Worm (Caenorhabditis elegans) whole organism, L1 larva: ENCODE results near the gene gen-1.

Experiments
- C04F5.9 ChIP-seq: sonication (generic microtip); optimal IDR thresholded peaks from 2 replicates; lab custom pipeline; 2016; ENCODE audit warnings: missing genetic modification characterization, missing compliant biosample characterization
- alr-1 ChIP-seq: fragments of 200-800 bp; sonication (Bioruptor generic); optimal IDR thresholded peaks from 2 replicates; lab custom pipeline; 2018; ENCODE audit warnings: borderline replicate concordance, mild to moderate bottlenecking, missing genetic modification characterization, missing compliant biosample characterization
- aly-2 ChIP-seq: fragments of 150-350 bp; optimal IDR thresholded peaks from 2 replicates; lab custom pipeline; 2014; ENCODE audit warnings: missing biosample characterization, missing genetic modification characterization
- blmp-1 ChIP-seq: fragments of 150-350 bp; optimal IDR thresholded peaks from 2 replicates; lab custom pipeline; 2014; ENCODE audit warnings: missing biosample characterization, missing genetic modification characterization
- ceh-88 ChIP-seq: fragments of 200-800 bp; sonication (Bioruptor generic); IDR thresholded peaks from 2 replicates; pipeline ENCODE4 v1.3.6; 2022; ENCODE audit warnings: missing genetic modification characterization, missing compliant biosample characterization
- dpl-1 ChIP-seq, 3 experiments: fragments of 150-350 bp in 2 of 3; sonication (generic microtip) in 1 of 3; optimal IDR thresholded peaks; 2 replicates each; lab custom pipeline; 2014 to 2017; ENCODE audit warnings: missing biosample characterization in 3 of 3, missing genetic modification characterization in 3 of 3, missing genetic modification reagents in 3 of 3
- egl-27 ChIP-seq, 2 experiments: fragments of 150-350 bp in 1 of 2; sonication (generic microtip); optimal IDR thresholded peaks; 3 replicates each; lab custom pipeline; 2017 to 2018; ENCODE audit warnings: missing biosample characterization in 2 of 2, missing genetic modification characterization in 2 of 2, missing genetic modification reagents in 2 of 2
- elt-3 ChIP-seq, 6 experiments: fragments of 150-350 bp in 1 of 6; sonication (generic microtip); optimal IDR thresholded peaks; 2 replicates each; lab custom pipeline; 2017 to 2018; ENCODE audit warnings: missing biosample characterization in 6 of 6, missing genetic modification characterization in 6 of 6, inconsistent platforms in 1 of 6
- fkh-8 ChIP-seq: sonication (generic microtip); optimal IDR thresholded peaks from 2 replicates; lab custom pipeline; 2016; ENCODE audit warnings: mild to moderate bottlenecking, missing genetic modification characterization, missing compliant biosample characterization
- fos-1 ChIP-seq: fragments of 150-350 bp; optimal IDR thresholded peaks from 2 replicates; lab custom pipeline; 2014; ENCODE audit warnings: missing biosample characterization, missing genetic modification characterization
- grh-1 ChIP-seq: fragments of 200-800 bp; sonication (Bioruptor generic); IDR thresholded peaks from 2 replicates; pipeline ENCODE4 v1.3.6; 2022; ENCODE audit warnings: missing genetic modification reagents, missing genetic modification characterization, missing compliant biosample characterization
- hlh-4 ChIP-seq: sonication (generic microtip); optimal IDR thresholded peaks from 2 replicates; lab custom pipeline; 2016; ENCODE audit warnings: mild to moderate bottlenecking, missing genetic modification characterization, missing compliant biosample characterization
- jun-1 ChIP-seq: fragments of 150-350 bp; optimal IDR thresholded peaks from 2 replicates; lab custom pipeline; 2014; ENCODE audit warnings: missing biosample characterization, missing genetic modification reagents, missing genetic modification characterization
- lin-35 ChIP-seq, 2 experiments: fragments of 150-350 bp; optimal IDR thresholded peaks; 2 replicates each; lab custom pipeline; 2014; ENCODE audit warnings: missing biosample characterization in 2 of 2, missing genetic modification characterization in 2 of 2, missing genetic modification reagents in 2 of 2
- lin-39 ChIP-seq: fragments of 150-350 bp; optimal IDR thresholded peaks from 2 replicates; lab custom pipeline; 2014; ENCODE audit warnings: missing biosample characterization, missing genetic modification reagents, missing genetic modification characterization
- lsy-2 ChIP-seq, 2 experiments: fragments of 150-350 bp; optimal IDR thresholded peaks; 2 replicates each; lab custom pipeline; 2014; ENCODE audit warnings: missing biosample characterization in 2 of 2, missing genetic modification characterization in 2 of 2
- mab-9 ChIP-seq: fragments of 200-800 bp; sonication (Bioruptor generic); IDR thresholded peaks from 2 replicates; pipeline ENCODE4 v1.3.6; 2022; ENCODE audit warnings: missing genetic modification reagents, missing genetic modification characterization, missing compliant biosample characterization
- mdl-1 ChIP-seq, 2 experiments: fragments of 150-350 bp; optimal IDR thresholded peaks; 2 replicates each; lab custom pipeline; 2014 to 2017; ENCODE audit warnings: missing biosample characterization in 2 of 2, missing genetic modification characterization in 2 of 2, inconsistent platforms in 1 of 2
- nhr-19 ChIP-seq: fragments of 200-800 bp; sonication (Bioruptor generic); conservative IDR thresholded peaks from 2 replicates; pipeline ENCODE4 v1.3.6; 2022; ENCODE audit warnings: missing genetic modification characterization, missing compliant biosample characterization
- nhr-20 ChIP-seq: sonication (generic microtip); optimal IDR thresholded peaks from 2 replicates; lab custom pipeline; 2016; ENCODE audit warnings: mild to moderate bottlenecking, missing genetic modification characterization, missing compliant biosample characterization
- nhr-84 ChIP-seq: sonication (generic microtip); optimal IDR thresholded peaks from 2 replicates; lab custom pipeline; 2017; ENCODE audit warnings: missing biosample characterization, missing genetic modification characterization
- nhr-85 ChIP-seq: sonication (generic microtip); peaks from one replicate; lab custom pipeline; 2016; ENCODE audit warnings: missing genetic modification characterization, inconsistent platforms, missing compliant biosample characterization
- nhr-90 ChIP-seq: sonication (generic microtip); optimal IDR thresholded peaks from 2 replicates; lab custom pipeline; 2016; ENCODE audit warnings: mild to moderate bottlenecking, missing genetic modification characterization, missing compliant biosample characterization; ENCODE audit not compliant: poor library complexity
- rnt-1 ChIP-seq: sonication (generic microtip); optimal IDR thresholded peaks from 2 replicates; lab custom pipeline; 2016; ENCODE audit warnings: mild to moderate bottlenecking, missing genetic modification characterization, moderate library complexity, missing compliant biosample characterization
- skn-1 ChIP-seq: fragments of 150-350 bp; optimal IDR thresholded peaks from 2 replicates; lab custom pipeline; 2014; ENCODE audit warnings: missing biosample characterization, missing genetic modification characterization
- snpc-4 ChIP-seq: fragments of 150-350 bp; optimal IDR thresholded peaks from 2 replicates; lab custom pipeline; 2014; ENCODE audit warnings: missing biosample characterization, missing genetic modification characterization
- snu-23 ChIP-seq: sonication (generic microtip); optimal IDR thresholded peaks from 2 replicates; lab custom pipeline; 2016; ENCODE audit warnings: missing genetic modification characterization, missing compliant biosample characterization
- sptf-1 ChIP-seq: fragments of 150-350 bp; optimal IDR thresholded peaks from 2 replicates; lab custom pipeline; 2014; ENCODE audit warnings: missing biosample characterization, missing genetic modification characterization
- sup-37 ChIP-seq: fragments of 200-800 bp; sonication (Bioruptor generic); optimal IDR thresholded peaks from 2 replicates; lab custom pipeline; 2018; ENCODE audit warnings: mild to moderate bottlenecking, missing genetic modification characterization, missing compliant biosample characterization
- tbx-2 ChIP-seq: sonication (generic microtip); optimal IDR thresholded peaks from 2 replicates; lab custom pipeline; 2016; ENCODE audit warnings: missing genetic modification characterization, missing compliant biosample characterization
- unc-130 ChIP-seq: fragments of 150-350 bp; optimal IDR thresholded peaks from 2 replicates; lab custom pipeline; 2017; ENCODE audit warnings: missing biosample characterization, missing genetic modification characterization, inconsistent platforms
- unc-62 ChIP-seq: fragments of 150-350 bp; optimal IDR thresholded peaks from 2 replicates; lab custom pipeline; 2014; ENCODE audit warnings: missing biosample characterization, missing genetic modification reagents, missing genetic modification characterization
- xbp-1 ChIP-seq: sonication (generic microtip); optimal IDR thresholded peaks from 2 replicates; lab custom pipeline; 2016; ENCODE audit warnings: missing genetic modification characterization, missing compliant biosample characterization
- ztf-11 ChIP-seq, 2 experiments: sonication (generic microtip); optimal IDR thresholded peaks; 2 replicates each; lab custom pipeline; 2016 to 2017; ENCODE audit warnings: missing genetic modification characterization in 2 of 2, missing biosample characterization in 1 of 2, missing compliant biosample characterization in 1 of 2

Gene gen-1

DNA sequence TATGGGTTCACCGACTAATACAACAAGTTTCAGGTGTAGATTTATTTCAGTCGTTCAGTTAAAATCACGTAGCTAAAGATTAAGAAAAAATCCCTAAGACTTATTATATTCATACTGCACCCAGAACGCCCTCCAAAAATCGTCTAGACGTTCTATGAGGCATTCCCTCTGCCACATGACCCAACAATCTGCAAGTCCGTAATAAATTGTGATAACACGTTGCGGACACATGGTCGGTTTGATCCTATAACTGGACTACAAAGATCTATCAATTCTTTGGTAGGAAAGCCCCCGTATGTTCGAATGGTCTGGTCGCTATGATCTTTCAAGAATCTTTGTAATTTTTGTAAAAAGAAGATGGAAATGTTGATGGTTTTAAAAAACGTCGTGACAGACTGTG lies 32.0 kb downstream of the gen-1 start:
- TF ChIP-seq blmp-1 (tag; lab: Kevin White, UChicago) (peak; percentile 76), nhr-19 (GFP tag; lab: Robert Waterston, UW) (peak; percentile 67), nhr-20 (tag; lab: Kevin White, UChicago) (peak; percentile 12), xbp-1 (tag; lab: Kevin White, UChicago) (no peak), mdl-1 (tag; optimal IDR thresholded peaks at IDR 0.05; lab: Kevin White, UChicago) (peak in 1 of 2 experiments; percentile 59), dpl-1 (GFP tag; optimal IDR thresholded peaks at IDR 0.05; lab: Kevin White, UChicago) (peak in 1 of 3 experiments; percentile 13), nhr-85 (tag; lab: Kevin White, UChicago) (peak; percentile 47), tbx-2 (tag; lab: Kevin White, UChicago) (no peak), lin-35 (GFP tag; optimal IDR thresholded peaks at IDR 0.05; lab: Kevin White, UChicago) (peak in 1 of 2 experiments; percentile 47), unc-130 (tag; lab: Kevin White, UChicago) (peak; percentile 44), elt-3 (tag; optimal IDR thresholded peaks at IDR 0.05; lab: Kevin White, UChicago) (peak in 1 of 6 experiments; percentile 72), lsy-2 (tag; optimal IDR thresholded peaks at IDR 0.05; lab: Kevin White, UChicago) (peak in 1 of 2 experiments; percentile 34), aly-2 (tag; lab: Kevin White, UChicago) (no peak)

DNA sequence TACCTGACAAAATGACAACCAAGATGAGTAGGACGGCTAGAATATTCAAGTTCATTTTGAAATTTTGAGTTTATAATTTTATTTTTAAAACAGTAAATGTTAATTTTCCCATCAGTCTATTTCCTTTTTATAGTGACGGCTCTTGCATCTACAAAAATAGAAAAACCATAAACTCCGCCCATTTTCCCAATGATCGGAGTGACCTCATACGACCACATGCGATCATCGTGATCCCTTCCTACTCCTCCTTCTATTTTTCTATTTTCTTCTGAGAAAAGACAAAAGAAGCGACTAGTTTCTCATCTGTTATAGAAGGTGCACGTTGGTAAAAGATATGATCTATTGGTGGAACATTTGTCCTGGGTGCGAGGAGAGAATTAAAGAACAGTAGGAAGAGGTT lies 32.5 kb downstream of the gen-1 start, which contains the start of gene C23G10.11:
Gene C23G10.11 (minus strand): TSS at position 101 of the 400 bp plus-strand sequence.
- TF ChIP-seq hlh-4 (tag; lab: Kevin White, UChicago) (no peak), blmp-1 (tag; lab: Kevin White, UChicago) (peak; percentile 57), lsy-2 (tag; optimal IDR thresholded peaks at IDR 0.05; lab: Kevin White, UChicago) (peak in 1 of 2 experiments; percentile 12), elt-3 (tag; optimal IDR thresholded peaks at IDR 0.05; lab: Kevin White, UChicago) (peak in 1 of 6 experiments; percentile 25), mdl-1 (tag; optimal IDR thresholded peaks at IDR 0.05; lab: Kevin White, UChicago) (peak in 1 of 2 experiments; percentile 16)

DNA sequence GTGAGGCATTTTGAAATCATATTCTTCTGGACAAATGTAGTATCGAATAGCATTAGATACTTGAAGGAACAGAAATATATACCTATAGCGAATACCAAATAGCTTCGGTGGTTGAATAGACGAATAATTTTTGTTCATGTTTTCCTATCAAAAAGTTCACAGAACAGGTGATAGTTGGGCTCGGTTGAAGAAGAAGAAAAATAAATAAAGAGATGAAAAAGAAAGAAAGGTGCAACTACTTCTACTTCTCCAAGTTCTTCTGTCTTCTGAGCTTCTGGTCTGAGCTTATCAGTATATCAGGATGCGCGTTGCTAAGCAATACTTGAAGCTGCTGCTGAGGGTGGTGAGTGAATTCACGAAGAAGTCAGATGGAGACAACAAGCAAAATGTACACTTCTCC lies 34.0 kb downstream of the gen-1 start, which contains the start of gene C23G10.10:
Gene C23G10.10 (minus strand): TSS at position 101 of the 400 bp plus-strand sequence.
- TF ChIP-seq fkh-8 (tag; lab: Kevin White, UChicago) (peak; percentile 34), unc-62 (GFP tag; lab: Kevin White, UChicago) (no peak)

DNA sequence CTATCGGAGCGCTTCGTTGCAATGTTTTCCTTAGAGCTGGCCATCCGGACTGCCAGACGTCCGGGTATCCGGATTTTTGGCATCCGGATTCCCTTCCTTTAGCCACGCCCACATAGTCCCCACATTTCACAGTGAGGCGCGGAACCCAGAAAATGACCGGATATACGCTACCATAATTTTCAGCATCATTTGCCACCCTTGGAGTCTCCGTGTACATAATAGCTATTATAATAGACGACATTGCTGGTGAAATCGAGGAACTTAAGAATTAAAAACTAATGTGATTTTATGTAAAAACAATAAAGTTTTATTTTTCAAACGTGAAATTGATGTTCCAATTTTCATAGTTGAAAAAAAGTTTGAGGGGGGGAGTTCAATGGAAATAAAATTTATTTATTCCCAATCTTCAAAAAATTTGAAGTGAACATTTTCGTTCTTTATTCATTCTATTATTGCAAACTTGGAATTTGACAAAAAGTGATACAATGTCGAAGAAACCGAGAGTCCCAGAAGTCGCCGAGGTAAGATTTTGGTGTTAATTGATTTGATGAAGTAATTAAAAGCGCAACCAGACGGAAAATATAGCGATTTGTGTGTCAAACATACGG lies 37.6 kb downstream of the gen-1 start:
- TF ChIP-seq snpc-4 (tag; lab: Kevin White, UChicago): peak; percentile 46
- no peak for TF ChIP-seq lin-39 (tag; lab: Kevin White, UChicago)

DNA sequence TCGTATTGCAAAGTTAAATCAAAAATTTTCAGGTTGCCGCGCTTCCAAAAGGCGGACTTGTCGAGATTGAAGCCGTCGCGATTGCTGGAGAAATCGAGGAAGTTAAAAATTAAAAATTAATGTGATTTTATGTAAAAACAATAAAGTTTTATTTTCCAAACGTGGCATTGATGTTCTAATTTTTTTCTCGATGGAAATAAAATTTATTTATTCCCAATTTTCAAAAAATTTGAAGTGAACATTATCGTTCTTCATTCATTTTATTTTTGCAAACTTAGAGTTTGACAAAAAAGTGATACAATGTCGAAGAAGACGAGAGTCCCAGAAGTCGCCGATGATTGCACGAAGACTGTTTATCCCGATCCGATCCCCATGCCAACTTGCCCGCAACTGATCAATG lies 39.0 kb downstream of the gen-1 start, which contains the start of gene C23G10.1:
Gene C23G10.1 (plus strand): TSS at position 301 of the 400 bp plus-strand sequence.
- TF ChIP-seq grh-1 (no peak), nhr-90 (tag; lab: Kevin White, UChicago) (no peak), ceh-88 (GFP tag; lab: Robert Waterston, UW) (no peak), mdl-1 (tag; optimal IDR thresholded peaks at IDR 0.05; lab: Kevin White, UChicago) (no peak), aly-2 (tag; lab: Kevin White, UChicago) (no peak), jun-1 (tag; lab: Kevin White, UChicago) (no peak), snu-23 (GFP tag; lab: Kevin White, UChicago) (no peak), alr-1 (tag; lab: Kevin White, UChicago) (no peak), skn-1 (tag; lab: Kevin White, UChicago) (no peak), egl-27 (tag; optimal IDR thresholded peaks at IDR 0.05; lab: Kevin White, UChicago) (no peak), unc-130 (tag; lab: Kevin White, UChicago) (no peak), sup-37 (GFP tag; lab: Kevin White, UChicago) (no peak), ztf-11 (tag; optimal IDR thresholded peaks at IDR 0.05; lab: Kevin White, UChicago) (no peak), C04F5.9 (tag; lab: Kevin White, UChicago) (no peak), nhr-84 (no peak), sptf-1 (tag; lab: Kevin White, UChicago) (no peak), snpc-4 (tag; lab: Kevin White, UChicago) (no peak), rnt-1 (no peak), fos-1 (tag; lab: Kevin White, UChicago) (no peak), mab-9 (no peak)
